Worm (Caenorhabditis elegans) whole organism, L4 larva: Measurements from ENCODE around the gene F13H8.1.

Experiments used
- F10B5.3 ChIP-seq: sonication (generic microtip); optimal IDR thresholded peaks from 2 replicates; lab custom pipeline; 2016; ENCODE audit warnings: mild to moderate bottlenecking, missing genetic modification characterization, missing compliant biosample characterization
- F26F4.8 ChIP-seq: fragments of 200-800 bp; sonication (Bioruptor generic); conservative IDR thresholded peaks from 2 replicates; pipeline ENCODE4 v1.3.6; 2022; ENCODE audit warnings: missing genetic modification characterization, missing compliant biosample characterization
- aha-1 ChIP-seq: fragments of 150-350 bp; peaks from one replicate; lab custom pipeline; 2014; ENCODE audit warnings: missing biosample characterization, missing genetic modification characterization
- aly-2 ChIP-seq: sonication (generic microtip); optimal IDR thresholded peaks from 2 replicates; lab custom pipeline; 2018; ENCODE audit warnings: missing biosample characterization, missing genetic modification characterization
- arid-1 ChIP-seq: fragments of 200-800 bp; sonication (Bioruptor generic); conservative IDR thresholded peaks from 2 replicates; pipeline ENCODE4 v1.3.6; 2022; ENCODE audit warnings: missing genetic modification reagents, missing genetic modification characterization, missing compliant biosample characterization
- ceh-44 ChIP-seq: fragments of 200-800 bp; sonication (Bioruptor generic); IDR thresholded peaks from 2 replicates; pipeline ENCODE4 v1.3.6; 2022; ENCODE audit warnings: missing genetic modification reagents, missing genetic modification characterization, missing compliant biosample characterization
- ceh-62 ChIP-seq: sonication (generic microtip); optimal IDR thresholded peaks from 2 replicates; lab custom pipeline; 2017; ENCODE audit warnings: missing biosample characterization, missing genetic modification characterization
- daf-16 ChIP-seq, 3 experiments: sonication (generic microtip); optimal IDR thresholded peaks; 2 replicates each; lab custom pipeline; 2016 to 2017; ENCODE audit warnings: missing genetic modification characterization in 3 of 3, missing genetic modification reagents in 3 of 3, mild to moderate bottlenecking in 2 of 3, missing compliant biosample characterization in 2 of 3, missing biosample characterization in 1 of 3, moderate library complexity in 1 of 3
- daf-8 ChIP-seq: fragments of 200-800 bp; sonication (Bioruptor generic); IDR thresholded peaks from 2 replicates; pipeline ENCODE4 v1.3.6; 2022; ENCODE audit warnings: missing genetic modification characterization, missing compliant biosample characterization
- dve-1 ChIP-seq: sonication (generic microtip); optimal IDR thresholded peaks from 2 replicates; lab custom pipeline; 2017; ENCODE audit warnings: antibody characterized with exemption, mild to moderate bottlenecking, missing genetic modification characterization, missing compliant biosample characterization; ENCODE audit not compliant: insufficient read depth
- fos-1 ChIP-seq: fragments of 150-350 bp; optimal IDR thresholded peaks from 2 replicates; lab custom pipeline; 2014; ENCODE audit warnings: missing biosample characterization, missing genetic modification characterization
- hif-1 ChIP-seq, 2 experiments: sonication (generic microtip); optimal IDR thresholded peaks; 2 replicates each; lab custom pipeline; 2016 to 2017; ENCODE audit warnings: missing compliant biosample characterization in 2 of 2, missing genetic modification characterization in 2 of 2, missing genetic modification reagents in 2 of 2, missing genotype in 2 of 2, mild to moderate bottlenecking in 1 of 2
- hlh-11 ChIP-seq: fragments of 200-800 bp; sonication (Bioruptor generic); optimal IDR thresholded peaks from 2 replicates; lab custom pipeline; 2018; ENCODE audit warnings: mild to moderate bottlenecking, missing genetic modification characterization, missing compliant biosample characterization
- hlh-30 ChIP-seq: sonication (generic microtip); optimal IDR thresholded peaks from 2 replicates; lab custom pipeline; 2017; ENCODE audit warnings: antibody characterized with exemption, mild to moderate bottlenecking, missing genetic modification characterization, missing compliant biosample characterization; ENCODE audit not compliant: insufficient read depth
- jun-1 ChIP-seq: fragments of 150-350 bp; optimal IDR thresholded peaks from 2 replicates; lab custom pipeline; 2014; ENCODE audit warnings: missing biosample characterization, missing genetic modification reagents, missing genetic modification characterization
- lir-3 ChIP-seq: sonication (generic microtip); optimal IDR thresholded peaks from 2 replicates; lab custom pipeline; 2016; ENCODE audit warnings: mild to moderate bottlenecking, missing genetic modification characterization, missing compliant biosample characterization
- lsy-2 ChIP-seq, 2 experiments: fragments of 150-350 bp in 1 of 2; sonication (generic microtip) in 1 of 2; optimal IDR thresholded peaks; 2 replicates each; lab custom pipeline; 2014 to 2017; ENCODE audit warnings: missing biosample characterization in 2 of 2, missing genetic modification characterization in 2 of 2
- mdl-1 ChIP-seq, 2 experiments: fragments of 150-350 bp in 1 of 2; sonication (generic microtip) in 1 of 2; optimal IDR thresholded peaks; 2 replicates each; lab custom pipeline; 2014 to 2017; ENCODE audit warnings: missing biosample characterization in 2 of 2, missing genetic modification characterization in 2 of 2
- mep-1 ChIP-seq: fragments of 150-350 bp; sonication (generic microtip); optimal IDR thresholded peaks from 3 replicates; lab custom pipeline; 2014; ENCODE audit warnings: missing biosample characterization, missing genetic modification characterization
- mes-2 ChIP-seq: sonication (generic microtip); optimal IDR thresholded peaks from 2 replicates; lab custom pipeline; 2016; ENCODE audit warnings: missing genotype, mild to moderate bottlenecking, missing genetic modification characterization, missing compliant biosample characterization; ENCODE audit not compliant: poor library complexity, severe bottlenecking
- mxl-2 ChIP-seq: fragments of 200-800 bp; sonication (Bioruptor generic); conservative IDR thresholded peaks from 2 replicates; pipeline ENCODE4 v1.3.6; 2022; ENCODE audit warnings: missing genetic modification reagents, missing genetic modification characterization, missing compliant biosample characterization
- mxl-3 ChIP-seq: fragments of 200-800 bp; sonication (Bioruptor generic); optimal IDR thresholded peaks from 2 replicates; lab custom pipeline; 2018; ENCODE audit warnings: mild to moderate bottlenecking, missing genetic modification characterization, missing compliant biosample characterization
- nhr-11 ChIP-seq: fragments of 150-350 bp; optimal IDR thresholded peaks from 2 replicates; lab custom pipeline; 2014; ENCODE audit warnings: missing biosample characterization, missing genetic modification characterization
- nhr-237 ChIP-seq: sonication (generic microtip); optimal IDR thresholded peaks from 2 replicates; lab custom pipeline; 2017; ENCODE audit warnings: missing biosample characterization, missing genetic modification characterization
- nhr-28 ChIP-seq: fragments of 150-350 bp; optimal IDR thresholded peaks from 2 replicates; lab custom pipeline; 2014; ENCODE audit warnings: missing biosample characterization, missing genetic modification characterization
- nhr-6 ChIP-seq: fragments of 150-350 bp; optimal IDR thresholded peaks from 2 replicates; lab custom pipeline; 2014; ENCODE audit warnings: missing biosample characterization, missing genetic modification characterization
- nhr-77 ChIP-seq: fragments of 150-350 bp; optimal IDR thresholded peaks from 2 replicates; lab custom pipeline; 2014; ENCODE audit warnings: missing biosample characterization, missing genetic modification characterization
- php-3 ChIP-seq: fragments of 200-800 bp; sonication (Bioruptor generic); IDR thresholded peaks from 2 replicates; pipeline ENCODE4 v1.3.6; 2022; ENCODE audit warnings: missing genetic modification reagents, missing genetic modification characterization, missing compliant biosample characterization
- pqm-1 ChIP-seq: sonication (generic microtip); optimal IDR thresholded peaks from 2 replicates; lab custom pipeline; 2017; ENCODE audit warnings: missing biosample characterization, missing genetic modification characterization
- saeg-2 ChIP-seq: fragments of 200-800 bp; sonication (Bioruptor generic); IDR thresholded peaks from 2 replicates; pipeline ENCODE4 v1.3.6; 2022; ENCODE audit warnings: missing genetic modification reagents, missing genetic modification characterization, missing compliant biosample characterization
- snpc-4 ChIP-seq: fragments of 150-350 bp; optimal IDR thresholded peaks from 2 replicates; lab custom pipeline; 2014; ENCODE audit warnings: missing biosample characterization, missing genetic modification characterization
- spr-3 ChIP-seq: fragments of 200-800 bp; sonication (Bioruptor generic); optimal IDR thresholded peaks from 2 replicates; lab custom pipeline; 2018; ENCODE audit warnings: mild to moderate bottlenecking, missing genetic modification characterization, missing compliant biosample characterization
- tag-97 ChIP-seq: fragments of 200-800 bp; sonication (Bioruptor generic); IDR thresholded peaks from 2 replicates; pipeline ENCODE4 v1.3.6; 2022; ENCODE audit warnings: missing genetic modification characterization, missing compliant biosample characterization
- vab-7 ChIP-seq: fragments of 200-800 bp; sonication (Bioruptor generic); IDR thresholded peaks from 2 replicates; pipeline ENCODE4 v1.3.6; 2022; ENCODE audit warnings: missing genetic modification reagents, missing genetic modification characterization, missing compliant biosample characterization
- ztf-7 ChIP-seq: fragments of 150-350 bp; optimal IDR thresholded peaks from 2 replicates; lab custom pipeline; 2014; ENCODE audit warnings: missing biosample characterization, missing genetic modification characterization

The F13H8.1 gene

DNA sequence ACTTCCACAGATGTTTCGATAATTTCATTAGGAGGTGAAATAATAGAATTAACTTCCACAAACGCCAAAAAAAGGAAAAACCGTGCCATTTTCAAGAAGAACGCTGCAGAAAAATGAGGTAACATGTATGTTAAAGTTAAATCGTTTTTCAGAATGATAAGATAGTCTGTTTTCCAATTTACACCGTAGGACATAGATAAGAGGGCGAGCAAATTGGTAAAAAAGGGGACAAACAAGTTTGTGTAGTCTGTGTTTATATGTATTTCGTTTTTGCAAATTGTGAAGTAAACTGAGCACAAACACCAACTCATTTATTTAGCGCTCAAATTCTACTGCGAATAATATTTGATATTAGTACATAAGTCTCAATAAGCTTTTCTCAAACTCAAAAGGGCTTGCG lies 23.3 kb upstream of the F13H8.1 start, which contains the start of gene F13H8.11:
Gene F13H8.11 (minus strand): TSS at position 155 of the 400 bp plus-strand sequence.
- peak; percentile 9 for TF ChIP-seq nhr-77 (tag; lab: Kevin White, UChicago)
- no peak for TF ChIP-seq hif-1 (tag; optimal IDR thresholded peaks at IDR 0.05; lab: Kevin White, UChicago)
- no peak for TF ChIP-seq F10B5.3 (tag; lab: Kevin White, UChicago)
- no peak for TF ChIP-seq mxl-3
- TF ChIP-seq ceh-44 (GFP tag; lab: Robert Waterston, UW) = no peak
- no peak for TF ChIP-seq aly-2 (tag; lab: Kevin White, UChicago)
- no peak for TF ChIP-seq mxl-2 (GFP tag; lab: Robert Waterston, UW)
- TF ChIP-seq jun-1 = no peak
- TF ChIP-seq nhr-28 (tag; lab: Kevin White, UChicago) = peak; percentile 92
- no peak for TF ChIP-seq arid-1 (GFP tag; lab: Robert Waterston, UW)
- no peak for TF ChIP-seq lsy-2 (tag; optimal IDR thresholded peaks at IDR 0.05; lab: Kevin White, UChicago)
- TF ChIP-seq pqm-1 = peak; percentile 76
- TF ChIP-seq daf-16 (GFP tag; optimal IDR thresholded peaks at IDR 0.05; lab: Kevin White, UChicago) = no peak
- TF ChIP-seq daf-16 (tag; optimal IDR thresholded peaks at IDR 0.05; lab: Kevin White, UChicago) = peak; percentile 90

DNA sequence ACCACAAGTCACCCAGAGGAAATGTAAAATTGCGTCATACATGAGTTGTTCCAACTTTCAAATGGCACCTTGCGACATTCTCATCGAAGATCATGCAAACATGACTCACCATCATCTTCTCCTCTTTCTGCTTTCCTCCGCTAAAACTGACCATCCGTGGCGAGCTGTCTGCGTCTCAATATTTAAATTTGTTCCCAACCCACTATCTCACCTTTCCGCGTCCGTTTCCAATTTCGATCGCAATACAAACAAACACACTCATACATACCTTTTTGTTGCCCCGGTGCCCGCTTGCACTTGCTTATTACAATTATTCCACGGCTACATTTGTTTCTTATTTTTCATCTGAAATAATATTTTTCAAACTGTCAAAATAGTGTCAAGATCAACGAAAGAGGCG lies 22.5 kb upstream of the F13H8.1 start, which contains the start of gene nmgp-1:
Gene nmgp-1 (plus strand): TSS at position 174 of the 400 bp plus-strand sequence.
- peak; percentile 30 for TF ChIP-seq dve-1
- peak; percentile 38 for TF ChIP-seq nhr-6 (tag; lab: Kevin White, UChicago)
- TF ChIP-seq mes-2 = peak; percentile 42
- no peak for TF ChIP-seq hif-1 (tag; optimal IDR thresholded peaks at IDR 0.05; lab: Kevin White, UChicago)
- TF ChIP-seq F26F4.8 (GFP tag; lab: Robert Waterston, UW) = no peak
- TF ChIP-seq hlh-30 (tag; lab: Kevin White, UChicago) = peak; percentile 1
- peak; percentile 36 for TF ChIP-seq hlh-11 (tag; lab: Kevin White, UChicago)
- TF ChIP-seq daf-16 (GFP tag; optimal IDR thresholded peaks at IDR 0.05; lab: Kevin White, UChicago) = no peak
- peak; percentile 55 for TF ChIP-seq daf-16 (tag; optimal IDR thresholded peaks at IDR 0.05; lab: Kevin White, UChicago)
- peak; percentile 76 for TF ChIP-seq aha-1 (tag; lab: Kevin White, UChicago)

DNA sequence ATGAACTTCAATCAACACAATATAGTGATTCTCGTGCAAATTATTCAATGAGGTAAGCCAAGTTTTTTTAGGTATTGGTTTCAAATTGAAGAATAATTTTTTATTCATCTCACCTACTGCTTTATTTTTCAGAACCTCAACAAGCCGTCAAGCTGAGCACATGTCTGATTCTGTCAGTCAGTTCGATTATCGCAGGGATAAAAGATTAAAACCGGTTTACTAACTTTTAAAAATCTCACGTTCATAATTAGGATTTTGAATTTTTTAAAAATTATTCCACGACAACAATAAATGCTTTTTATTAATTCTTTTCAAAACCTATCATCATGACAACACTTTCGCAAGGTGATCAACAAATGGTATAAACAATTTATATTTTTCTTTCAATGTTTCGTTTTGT lies 21.0 kb upstream of the F13H8.1 start, which contains the start of gene F13H8.12:
Gene F13H8.12 (plus strand): TSS at position 301 of the 400 bp plus-strand sequence.
- TF ChIP-seq spr-3 (GFP tag; lab: Kevin White, UChicago) (no peak), mdl-1 (tag; optimal IDR thresholded peaks at IDR 0.05; lab: Kevin White, UChicago) (no peak), ceh-62 (tag; lab: Kevin White, UChicago) (no peak), saeg-2 (GFP tag; lab: Robert Waterston, UW) (no peak), nhr-237 (tag; lab: Kevin White, UChicago) (no peak)

- no peak for TF ChIP-seq daf-8 (GFP tag; lab: Robert Waterston, UW)
- TF ChIP-seq vab-7 (GFP tag; lab: Robert Waterston, UW) = no peak
- no peak for TF ChIP-seq tag-97 (GFP tag; lab: Robert Waterston, UW)
- TF ChIP-seq php-3 (GFP tag; lab: Robert Waterston, UW) = no peak
- TF ChIP-seq ztf-7 (tag; lab: Kevin White, UChicago) = no peak
- no peak for TF ChIP-seq lir-3 (tag; lab: Kevin White, UChicago)
Observed at ce11 chrII:6263685-6264084, 19.5 kb upstream of the F13H8.1 start, which contains the start of gene F13H8.3. Gene F13H8.3, plus strand, starts transcription at chrII:6263985.

DNA sequence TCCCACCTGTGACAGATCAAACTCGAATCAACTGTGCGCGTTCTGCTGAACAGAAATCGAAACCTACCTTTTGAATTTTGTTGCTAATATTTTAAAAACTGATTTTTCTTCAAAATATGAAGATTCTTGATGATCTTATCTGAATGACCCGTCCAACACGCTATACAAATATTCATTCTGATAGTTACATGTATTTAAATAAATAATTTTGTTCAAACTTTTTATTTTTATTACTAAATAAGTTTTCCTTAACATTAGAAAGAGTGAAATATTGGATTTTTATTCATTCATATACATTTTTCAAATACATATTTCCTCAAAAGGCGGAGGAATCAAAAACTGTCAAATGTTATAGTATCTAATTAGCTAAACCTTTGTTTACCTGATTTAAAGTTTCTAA lies 15.2 kb upstream of the F13H8.1 start, which contains the start of gene F13H8.8:
Gene F13H8.8 (minus strand): TSS at position 101 of the 400 bp plus-strand sequence.
- TF ChIP-seq hlh-30 (tag; lab: Kevin White, UChicago) = no peak
- no peak for TF ChIP-seq fos-1 (tag; lab: Kevin White, UChicago)
- TF ChIP-seq nhr-11 (tag; lab: Kevin White, UChicago) = no peak
- no peak for TF ChIP-seq mdl-1 (tag; optimal IDR thresholded peaks at IDR 0.05; lab: Kevin White, UChicago)
- TF ChIP-seq nhr-237 (tag; lab: Kevin White, UChicago) = no peak
- TF ChIP-seq snpc-4 (tag; lab: Kevin White, UChicago) = no peak
- TF ChIP-seq mep-1 (tag; lab: Kevin White, UChicago) = no peak
